Worm (Caenorhabditis elegans) whole organism, L4 larva: ENCODE results near the gene R166.3.

Experiments
- F26F4.8 ChIP-seq: fragments of 200-800 bp; sonication (Bioruptor generic); conservative IDR thresholded peaks from 2 replicates; pipeline ENCODE4 v1.3.6; 2022; ENCODE audit warnings: missing genetic modification characterization, missing compliant biosample characterization
- F37D6.2 ChIP-seq: sonication (generic microtip); optimal IDR thresholded peaks from 2 replicates; lab custom pipeline; 2016; ENCODE audit warnings: mild to moderate bottlenecking, missing genetic modification characterization, missing compliant biosample characterization
- F44E2.7 ChIP-seq: fragments of 200-800 bp; sonication (Bioruptor generic); IDR thresholded peaks from 2 replicates; pipeline ENCODE4 v2.1.2; 2022; ENCODE audit warnings: missing genetic modification characterization, missing compliant biosample characterization
- F49E8.2 ChIP-seq: sonication (generic microtip); optimal IDR thresholded peaks from 2 replicates; lab custom pipeline; 2016; ENCODE audit warnings: missing compliant biosample characterization, mild to moderate bottlenecking, missing genetic modification characterization, borderline replicate concordance
- T20F7.1 ChIP-seq: fragments of 200-800 bp; sonication (Bioruptor generic); optimal IDR thresholded peaks from 2 replicates; lab custom pipeline; 2018; ENCODE audit warnings: mild to moderate bottlenecking, missing genetic modification characterization, missing compliant biosample characterization
- ZK337.2 ChIP-seq: fragments of 200-800 bp; sonication (Bioruptor generic); IDR thresholded peaks from 2 replicates; pipeline ENCODE4 v1.3.6; 2022; ENCODE audit warnings: missing genetic modification reagents, missing genetic modification characterization, missing compliant biosample characterization
- aha-1 ChIP-seq: fragments of 150-350 bp; peaks from one replicate; lab custom pipeline; 2014; ENCODE audit warnings: missing biosample characterization, missing genetic modification characterization
- ama-1 ChIP-seq: fragments of 150-350 bp; optimal IDR thresholded peaks from 2 replicates; lab custom pipeline; 2014; ENCODE audit warnings: inconsistent platforms, mixed read lengths
- ceh-62 ChIP-seq: sonication (generic microtip); optimal IDR thresholded peaks from 2 replicates; lab custom pipeline; 2017; ENCODE audit warnings: missing biosample characterization, missing genetic modification characterization
- daf-16 ChIP-seq, 3 experiments: sonication (generic microtip); optimal IDR thresholded peaks; 2 replicates each; lab custom pipeline; 2016 to 2017; ENCODE audit warnings: missing genetic modification characterization in 3 of 3, missing genetic modification reagents in 3 of 3, mild to moderate bottlenecking in 2 of 3, missing compliant biosample characterization in 2 of 3, missing biosample characterization in 1 of 3, moderate library complexity in 1 of 3
- daf-8 ChIP-seq: fragments of 200-800 bp; sonication (Bioruptor generic); IDR thresholded peaks from 2 replicates; pipeline ENCODE4 v1.3.6; 2022; ENCODE audit warnings: missing genetic modification characterization, missing compliant biosample characterization
- dpl-1 ChIP-seq: fragments of 150-350 bp; optimal IDR thresholded peaks from 2 replicates; lab custom pipeline; 2014; ENCODE audit warnings: missing biosample characterization, missing genetic modification reagents, missing genetic modification characterization
- dve-1 ChIP-seq: sonication (generic microtip); optimal IDR thresholded peaks from 2 replicates; lab custom pipeline; 2017; ENCODE audit warnings: antibody characterized with exemption, mild to moderate bottlenecking, missing genetic modification characterization, missing compliant biosample characterization; ENCODE audit not compliant: insufficient read depth
- egl-43 ChIP-seq: fragments of 200-800 bp; sonication (Bioruptor generic); IDR thresholded peaks from 2 replicates; pipeline ENCODE4 v1.3.6; 2022; ENCODE audit warnings: missing genetic modification reagents, missing genetic modification characterization, missing compliant biosample characterization
- fos-1 ChIP-seq: fragments of 150-350 bp; optimal IDR thresholded peaks from 2 replicates; lab custom pipeline; 2014; ENCODE audit warnings: missing biosample characterization, missing genetic modification characterization
- gei-8 ChIP-seq: fragments of 200-800 bp; sonication (Bioruptor generic); optimal IDR thresholded peaks from 2 replicates; lab custom pipeline; 2018; ENCODE audit warnings: mild to moderate bottlenecking, missing genetic modification characterization, missing compliant biosample characterization
- hlh-11 ChIP-seq: fragments of 200-800 bp; sonication (Bioruptor generic); optimal IDR thresholded peaks from 2 replicates; lab custom pipeline; 2018; ENCODE audit warnings: mild to moderate bottlenecking, missing genetic modification characterization, missing compliant biosample characterization
- hmg-1.1 ChIP-seq: fragments of 200-800 bp; sonication (Bioruptor generic); IDR thresholded peaks from 2 replicates; pipeline ENCODE4 v1.3.6; 2022; ENCODE audit warnings: missing genetic modification reagents, missing genetic modification characterization, missing compliant biosample characterization
- jun-1 ChIP-seq: fragments of 150-350 bp; optimal IDR thresholded peaks from 2 replicates; lab custom pipeline; 2014; ENCODE audit warnings: missing biosample characterization, missing genetic modification reagents, missing genetic modification characterization
- lin-1 ChIP-seq: fragments of 200-800 bp; sonication (Bioruptor generic); IDR thresholded peaks from 2 replicates; pipeline ENCODE4 v1.3.6; 2022; ENCODE audit warnings: missing genetic modification reagents, missing genetic modification characterization, missing compliant biosample characterization
- lin-13 ChIP-seq: fragments of 150-350 bp; optimal IDR thresholded peaks from 2 replicates; lab custom pipeline; 2014; ENCODE audit warnings: missing biosample characterization, missing genetic modification reagents, missing genetic modification characterization
- lin-39 ChIP-seq: fragments of 150-350 bp; optimal IDR thresholded peaks from 2 replicates; lab custom pipeline; 2014; ENCODE audit warnings: missing biosample characterization, missing genetic modification reagents, missing genetic modification characterization
- lir-3 ChIP-seq: sonication (generic microtip); optimal IDR thresholded peaks from 2 replicates; lab custom pipeline; 2016; ENCODE audit warnings: mild to moderate bottlenecking, missing genetic modification characterization, missing compliant biosample characterization
- mdt-29 ChIP-seq: fragments of 200-800 bp; sonication (Bioruptor generic); IDR thresholded peaks from 2 replicates; pipeline ENCODE4 v1.3.6; 2022; ENCODE audit warnings: missing genetic modification reagents, missing genetic modification characterization, missing compliant biosample characterization
- mep-1 ChIP-seq: fragments of 150-350 bp; sonication (generic microtip); optimal IDR thresholded peaks from 3 replicates; lab custom pipeline; 2014; ENCODE audit warnings: missing biosample characterization, missing genetic modification characterization
- mes-2 ChIP-seq: sonication (generic microtip); optimal IDR thresholded peaks from 2 replicates; lab custom pipeline; 2016; ENCODE audit warnings: missing genotype, mild to moderate bottlenecking, missing genetic modification characterization, missing compliant biosample characterization; ENCODE audit not compliant: poor library complexity, severe bottlenecking
- nhr-111 ChIP-seq: fragments of 200-800 bp; sonication (Bioruptor generic); optimal IDR thresholded peaks from 2 replicates; lab custom pipeline; 2018; ENCODE audit warnings: mild to moderate bottlenecking, missing genetic modification characterization, missing compliant biosample characterization
- nhr-237 ChIP-seq: sonication (generic microtip); optimal IDR thresholded peaks from 2 replicates; lab custom pipeline; 2017; ENCODE audit warnings: missing biosample characterization, missing genetic modification characterization
- nhr-42 ChIP-seq: fragments of 200-800 bp; sonication (Bioruptor generic); IDR thresholded peaks from 2 replicates; pipeline ENCODE4 v1.3.6; 2022; ENCODE audit warnings: missing genetic modification characterization, missing compliant biosample characterization
- nhr-77 ChIP-seq: fragments of 150-350 bp; optimal IDR thresholded peaks from 2 replicates; lab custom pipeline; 2014; ENCODE audit warnings: missing biosample characterization, missing genetic modification characterization
- pqm-1 ChIP-seq: sonication (generic microtip); optimal IDR thresholded peaks from 2 replicates; lab custom pipeline; 2017; ENCODE audit warnings: missing biosample characterization, missing genetic modification characterization
- rbr-2 ChIP-seq: sonication (generic microtip); optimal IDR thresholded peaks from 2 replicates; lab custom pipeline; 2016; ENCODE audit warnings: missing genotype, missing genetic modification characterization, missing compliant biosample characterization
- saeg-2 ChIP-seq: fragments of 200-800 bp; sonication (Bioruptor generic); IDR thresholded peaks from 2 replicates; pipeline ENCODE4 v1.3.6; 2022; ENCODE audit warnings: missing genetic modification reagents, missing genetic modification characterization, missing compliant biosample characterization
- set-16 ChIP-seq: fragments of 200-800 bp; sonication (Bioruptor generic); IDR thresholded peaks from 2 replicates; pipeline ENCODE4 v1.3.6; 2022; ENCODE audit warnings: missing genetic modification reagents, missing genetic modification characterization, missing compliant biosample characterization
- snpc-1.2 ChIP-seq: fragments of 200-800 bp; sonication (Bioruptor generic); IDR thresholded peaks from 2 replicates; pipeline ENCODE4 v1.3.6; 2022; ENCODE audit warnings: missing genetic modification reagents, missing genetic modification characterization, missing compliant biosample characterization
- spr-1 ChIP-seq: sonication (generic microtip); optimal IDR thresholded peaks from 2 replicates; lab custom pipeline; 2016; ENCODE audit warnings: mild to moderate bottlenecking, missing genetic modification characterization, missing compliant biosample characterization
- spr-3 ChIP-seq: fragments of 200-800 bp; sonication (Bioruptor generic); optimal IDR thresholded peaks from 2 replicates; lab custom pipeline; 2018; ENCODE audit warnings: mild to moderate bottlenecking, missing genetic modification characterization, missing compliant biosample characterization
- tag-97 ChIP-seq: fragments of 200-800 bp; sonication (Bioruptor generic); IDR thresholded peaks from 2 replicates; pipeline ENCODE4 v1.3.6; 2022; ENCODE audit warnings: missing genetic modification characterization, missing compliant biosample characterization
- tra-1 ChIP-seq: fragments of 200-800 bp; sonication (Bioruptor generic); IDR thresholded peaks from 2 replicates; pipeline ENCODE4 v1.3.6; 2022; ENCODE audit warnings: missing genetic modification reagents, missing genetic modification characterization, missing compliant biosample characterization
- unc-39 ChIP-seq: sonication (generic microtip); optimal IDR thresholded peaks from 2 replicates; lab custom pipeline; 2017; ENCODE audit warnings: missing biosample characterization, missing genetic modification characterization
- unc-62 ChIP-seq, 3 experiments: fragments of 150-350 bp in 1 of 3; sonication (generic microtip); optimal IDR thresholded peaks in 2 of 3; peaks in 1 of 3; 1 replicate in 1 of 3; 2 replicates in 2 of 3; lab custom pipeline; 2014 to 2017; ENCODE audit warnings: missing biosample characterization in 3 of 3, missing genetic modification characterization in 3 of 3, missing genetic modification reagents in 3 of 3, missing genotype in 1 of 3
- zag-1 ChIP-seq: fragments of 150-350 bp; optimal IDR thresholded peaks from 2 replicates; lab custom pipeline; 2014; ENCODE audit warnings: missing biosample characterization, missing genetic modification characterization
- zfp-2 ChIP-seq: sonication (generic microtip); optimal IDR thresholded peaks from 2 replicates; lab custom pipeline; 2016; ENCODE audit warnings: mild to moderate bottlenecking, missing genetic modification characterization, missing compliant biosample characterization
- zfp-3 ChIP-seq: fragments of 200-800 bp; sonication (Bioruptor generic); conservative IDR thresholded peaks from 2 replicates; pipeline ENCODE4 v1.3.6; 2022; ENCODE audit warnings: missing genetic modification reagents, missing genetic modification characterization, missing compliant biosample characterization
- ztf-11 ChIP-seq: fragments of 150-350 bp; optimal IDR thresholded peaks from 2 replicates; lab custom pipeline; 2014; ENCODE audit warnings: missing biosample characterization, missing genetic modification characterization
- ztf-7 ChIP-seq: fragments of 150-350 bp; optimal IDR thresholded peaks from 2 replicates; lab custom pipeline; 2014; ENCODE audit warnings: missing biosample characterization, missing genetic modification characterization

R166.3 gene

ce11 chrII:10550173-10550572 lies 11.0 kb upstream of the R166.3 start (continued):
- TF ChIP-seq gei-8 (GFP tag; lab: Kevin White, UChicago) (no peak), zfp-3 (no peak), F37D6.2 (tag; lab: Kevin White, UChicago) (no peak), nhr-77 (no peak), set-16 (GFP tag; lab: Robert Waterston, UW) (peak; percentile 37; the same call in 1 of the 2 replicates), unc-62 (GFP tag; optimal IDR thresholded peaks at IDR 0.05 in 1 of 2; lab: Kevin White, UChicago) (peak in 1 of 2 experiments; percentile 84), unc-62 (tag; optimal IDR thresholded peaks at IDR 0.05; lab: Kevin White, UChicago) (no peak), daf-8 (GFP tag; lab: Robert Waterston, UW) (no peak), snpc-1.2 (GFP tag; lab: Robert Waterston, UW) (0 out of 2 replicates have a peak, but pooled peaks have one; percentile 7), zfp-2 (tag; lab: Kevin White, UChicago) (no peak), fos-1 (tag; lab: Kevin White, UChicago) (no peak), tra-1 (no peak), ceh-62 (no peak)

ce11 chrII:10548778-10549671 lies 9.9 kb upstream of the R166.3 start:
- peak; percentile 88 for TF ChIP-seq hmg-1.1 (GFP tag; lab: Robert Waterston, UW)
- no peak for TF ChIP-seq daf-8 (GFP tag; lab: Robert Waterston, UW)
- TF ChIP-seq ZK337.2 (GFP tag; lab: Robert Waterston, UW), result no peak
- peak; percentile 19 to 21 for TF ChIP-seq daf-16 (GFP tag; optimal IDR thresholded peaks at IDR 0.05; lab: Kevin White, UChicago)
- TF ChIP-seq daf-16 (tag; optimal IDR thresholded peaks at IDR 0.05; lab: Kevin White, UChicago), result peak; percentile 62
- TF ChIP-seq lin-13 (GFP tag; lab: Kevin White, UChicago), result peak; percentile 20
- peak; percentile 74 for TF ChIP-seq nhr-42 (GFP tag; lab: Robert Waterston, UW)
- TF ChIP-seq dve-1 (tag; lab: Kevin White, UChicago), result peak; percentile 71
- peak; percentile 89 for TF ChIP-seq mep-1 (tag; lab: Kevin White, UChicago)
- TF ChIP-seq lir-3, result no peak
- no peak for TF ChIP-seq tag-97 (GFP tag; lab: Robert Waterston, UW)
- TF ChIP-seq unc-39 (tag; lab: Kevin White, UChicago), result no peak
- peak; percentile 84 for TF ChIP-seq zfp-3
- TF ChIP-seq zag-1 (tag; lab: Kevin White, UChicago), result no peak
- TF ChIP-seq nhr-111, result no peak
- peak; percentile 66 for TF ChIP-seq T20F7.1
- peak; percentile 38 for TF ChIP-seq jun-1 (tag; lab: Kevin White, UChicago)
- TF ChIP-seq saeg-2 (GFP tag; lab: Robert Waterston, UW), result 0 out of 2 replicates have a peak, but pooled peaks have one; percentile 28
- no peak for TF ChIP-seq pqm-1 (tag; lab: Kevin White, UChicago)
- TF ChIP-seq lin-39 (tag; lab: Kevin White, UChicago), result peak; percentile 76
- TF ChIP-seq dpl-1, result peak; percentile 48
- peak; percentile 97 for TF ChIP-seq ama-1 (lab: Kevin White, UChicago)
- TF ChIP-seq nhr-237 (tag; lab: Kevin White, UChicago), result no peak
- peak; percentile 78 for TF ChIP-seq mes-2 (tag; lab: Kevin White, UChicago)
- TF ChIP-seq F49E8.2 (tag; lab: Kevin White, UChicago), result no peak
- no peak for TF ChIP-seq spr-3 (GFP tag; lab: Kevin White, UChicago)
- TF ChIP-seq F44E2.7, result no peak
- peak; percentile 11; the same call in 1 of the 2 replicates for TF ChIP-seq lin-1 (GFP tag; lab: Robert Waterston, UW)
- peak; percentile 91 for TF ChIP-seq egl-43 (GFP tag; lab: Robert Waterston, UW)
- peak in 1 of 2 experiments; percentile 99 for TF ChIP-seq unc-62 (GFP tag; optimal IDR thresholded peaks at IDR 0.05 in 1 of 2; lab: Kevin White, UChicago)
- TF ChIP-seq unc-62 (tag; optimal IDR thresholded peaks at IDR 0.05; lab: Kevin White, UChicago), result no peak
- peak; percentile 100 for TF ChIP-seq aha-1
- peak; percentile 82 for TF ChIP-seq hlh-11
- peak; percentile 1 for TF ChIP-seq zfp-2 (tag; lab: Kevin White, UChicago)
- peak; percentile 75 for TF ChIP-seq mdt-29 (GFP tag; lab: Robert Waterston, UW)
- peak; percentile 91 for TF ChIP-seq rbr-2 (tag; lab: Kevin White, UChicago)
- peak; percentile 61 for TF ChIP-seq F37D6.2 (tag; lab: Kevin White, UChicago)
- peak; percentile 63 for TF ChIP-seq spr-1
- peak; percentile 34 for TF ChIP-seq ztf-7
- TF ChIP-seq F26F4.8 (GFP tag; lab: Robert Waterston, UW), result no peak
- TF ChIP-seq ztf-11 (tag; lab: Kevin White, UChicago), result no peak
